Comparison of ENCODE assay signal across 1 fruit fly cellular context in genomic region chr2L:19869463-19869862, dm6.
TF ChIP-seq lines count a peak whose summit lies in the region.

No protein-coding gene starts in this region.

TF ChIP-seq in whole organism, embryonic, 481 proteins besides CTCF, POLR2A, EP300 and RAD21 (continued from another document):
- TF ChIP-seq sd (tag; optimal IDR thresholded peaks at IDR 0.05; lab: Kevin White, UChicago) (no peak), bigmax (GFP tag; optimal IDR thresholded peaks at IDR 0.05; lab: Kevin White, UChicago) (no peak), tll (GFP tag; optimal IDR thresholded peaks at IDR 0.05; lab: Kevin White, UChicago) (peak in 1 of 2 experiments; percentile 79), CG12659 (GFP tag; optimal IDR thresholded peaks at IDR 0.05; lab: Kevin White, UChicago) (no peak), Drgx (GFP tag; IDR thresholded peaks at IDR 0.05; lab: Robert Waterston, UW) (no peak), caup (GFP tag; optimal IDR thresholded peaks at IDR 0.05; lab: Kevin White, UChicago; ENCODE audit: severe bottlenecking) (no peak), CG18011 (GFP tag; optimal IDR thresholded peaks at IDR 0.05; lab: Kevin White, UChicago) (no peak), PHDP (tag; optimal IDR thresholded peaks at IDR 0.05; lab: Kevin White, UChicago) (no peak), CG2116 (GFP tag; optimal IDR thresholded peaks at IDR 0.05; lab: Kevin White, UChicago) (no peak), Tbp (GFP tag; optimal IDR thresholded peaks at IDR 0.05; lab: Kevin White, UChicago) (no peak), Blimp-1 (GFP tag; optimal IDR thresholded peaks at IDR 0.05; lab: Kevin White, UChicago) (no peak), CG12769 (tag; optimal IDR thresholded peaks at IDR 0.05; lab: Kevin White, UChicago) (no peak)
TF ChIP-seq in whole organism, embryonic: peak in this region for 6.
